Worm (Caenorhabditis elegans) whole organism, early embryonic: Measurements from ENCODE around the gene Y52E8A.2.

Source experiments
- B0310.2 ChIP-seq: sonication (generic microtip); optimal IDR thresholded peaks from 2 replicates; lab custom pipeline; 2016; ENCODE audit warnings: mild to moderate bottlenecking, missing genetic modification characterization, missing compliant biosample characterization
- F13C5.2 ChIP-seq: sonication (generic microtip); optimal IDR thresholded peaks from 2 replicates; lab custom pipeline; 2017; ENCODE audit warnings: mild to moderate bottlenecking, missing genetic modification characterization, inconsistent platforms, missing compliant biosample characterization
- aly-1 ChIP-seq: sonication (generic microtip); optimal IDR thresholded peaks from 2 replicates; lab custom pipeline; 2016; ENCODE audit warnings: missing genetic modification characterization, missing compliant biosample characterization
- ama-1 ChIP-seq: fragments of 150-350 bp; optimal IDR thresholded peaks from 2 replicates; lab custom pipeline; 2014
- ceh-13 ChIP-seq: fragments of 200-800 bp; sonication (Bioruptor generic); optimal IDR thresholded peaks from 2 replicates; lab custom pipeline; 2018; ENCODE audit warnings: mild to moderate bottlenecking, missing genetic modification characterization, missing compliant biosample characterization
- ceh-36 ChIP-seq: sonication (generic microtip); optimal IDR thresholded peaks from 2 replicates; lab custom pipeline; 2016; ENCODE audit warnings: missing genetic modification characterization, inconsistent platforms, missing compliant biosample characterization
- ets-7 ChIP-seq: sonication (generic microtip); optimal IDR thresholded peaks from 2 replicates; lab custom pipeline; 2016; ENCODE audit warnings: missing genotype, missing genetic modification characterization, missing compliant biosample characterization
- flt-1 ChIP-seq: fragments of 200-800 bp; sonication (Bioruptor generic); IDR thresholded peaks from 2 replicates; pipeline ENCODE4 v1.3.6; 2022; ENCODE audit warnings: missing genetic modification characterization, missing compliant biosample characterization
- hmbx-1 ChIP-seq: sonication (generic microtip); optimal IDR thresholded peaks from 2 replicates; lab custom pipeline; 2016; ENCODE audit warnings: mild to moderate bottlenecking, missing genetic modification characterization, missing compliant biosample characterization
- hmg-4 ChIP-seq: fragments of 200-800 bp; sonication (Bioruptor generic); optimal IDR thresholded peaks from 2 replicates; lab custom pipeline; 2018; ENCODE audit warnings: mild to moderate bottlenecking, missing genetic modification characterization, missing compliant biosample characterization
- hnd-1 ChIP-seq: sonication (generic microtip); optimal IDR thresholded peaks from 2 replicates; lab custom pipeline; 2016; ENCODE audit warnings: missing genetic modification characterization, missing compliant biosample characterization
- pes-1 ChIP-seq: fragments of 200-800 bp; sonication (Bioruptor generic); IDR thresholded peaks from 2 replicates; pipeline ENCODE4 v1.3.6; 2022; ENCODE audit warnings: missing genetic modification reagents, missing genetic modification characterization, missing compliant biosample characterization
- scrt-1 ChIP-seq: fragments of 200-800 bp; sonication (Bioruptor generic); IDR thresholded peaks from 2 replicates; pipeline ENCODE4 v1.3.6; 2022; ENCODE audit warnings: missing genetic modification characterization, missing compliant biosample characterization
- sea-1 ChIP-seq: fragments of 200-800 bp; sonication (Bioruptor generic); conservative IDR thresholded peaks from 2 replicates; pipeline ENCODE4 v1.3.6; 2022; ENCODE audit warnings: missing genetic modification characterization, missing compliant biosample characterization
- tbx-11 ChIP-seq: fragments of 200-800 bp; sonication (Bioruptor generic); IDR thresholded peaks from 2 replicates; pipeline ENCODE4 v1.3.6; 2022; ENCODE audit warnings: missing genetic modification characterization, missing compliant biosample characterization
- tbx-37 ChIP-seq: fragments of 200-800 bp; sonication (Bioruptor generic); conservative IDR thresholded peaks from 2 replicates; pipeline ENCODE4 v1.3.6; 2022; ENCODE audit warnings: missing genetic modification reagents, missing genetic modification characterization, missing compliant biosample characterization
- tra-4 ChIP-seq: sonication (generic microtip); optimal IDR thresholded peaks from 2 replicates; lab custom pipeline; 2017; ENCODE audit warnings: missing genetic modification characterization, missing compliant biosample characterization

Gene Y52E8A.2

ce11 chrII:4306921-4307630 is 13.6 kb upstream of the Y52E8A.2 start, which contains the start of gene Y52E8A.3:
Gene Y52E8A.3 (minus strand): TSS chrII:4306971.
- no peak for TF ChIP-seq ceh-36 (tag; lab: Kevin White, UChicago)
- TF ChIP-seq pes-1 (GFP tag; lab: Robert Waterston, UW), result no peak
- TF ChIP-seq scrt-1 (GFP tag; lab: Robert Waterston, UW), result no peak
- TF ChIP-seq ceh-13 (GFP tag; lab: Kevin White, UChicago), result no peak
- TF ChIP-seq aly-1 (tag; lab: Kevin White, UChicago), result no peak
- no peak for TF ChIP-seq ets-7 (tag; lab: Kevin White, UChicago)
- TF ChIP-seq hmg-4 (GFP tag; lab: Kevin White, UChicago), result no peak
- no peak for TF ChIP-seq sea-1 (GFP tag; lab: Robert Waterston, UW)

ce11 chrII:4312115-4312514 is 8.5 kb upstream of the Y52E8A.2 start, which contains the start of gene plep-1:
Gene plep-1 (minus strand): TSS chrII:4312215.
- TF ChIP-seq ceh-36 (tag; lab: Kevin White, UChicago), result peak; percentile 39
- no peak for TF ChIP-seq scrt-1 (GFP tag; lab: Robert Waterston, UW)
- TF ChIP-seq ceh-13 (GFP tag; lab: Kevin White, UChicago), result no peak

ce11 chrII:4316011-4316410 is 4.6 kb upstream of the Y52E8A.2 start, which contains the start of gene srw-40:
Gene srw-40 (minus strand): TSS chrII:4316111.
- TF ChIP-seq aly-1 (tag; lab: Kevin White, UChicago), result no peak
- no peak for TF ChIP-seq ets-7 (tag; lab: Kevin White, UChicago)
- TF ChIP-seq pes-1 (GFP tag; lab: Robert Waterston, UW), result no peak
- no peak for TF ChIP-seq B0310.2 (tag; lab: Kevin White, UChicago)
- no peak for TF ChIP-seq ceh-13 (GFP tag; lab: Kevin White, UChicago)
- TF ChIP-seq scrt-1 (GFP tag; lab: Robert Waterston, UW), result no peak
- no peak for TF ChIP-seq tbx-37 (GFP tag; lab: Robert Waterston, UW)
- TF ChIP-seq tbx-11, result no peak
- no peak for TF ChIP-seq hmg-4 (GFP tag; lab: Kevin White, UChicago)
- TF ChIP-seq hnd-1 (tag; lab: Kevin White, UChicago), result no peak
- no peak for TF ChIP-seq F13C5.2
- no peak for TF ChIP-seq tra-4 (tag; lab: Kevin White, UChicago)
- no peak for TF ChIP-seq ama-1
- TF ChIP-seq ceh-36 (tag; lab: Kevin White, UChicago), result no peak
- no peak for TF ChIP-seq hmbx-1 (tag; lab: Kevin White, UChicago)
- TF ChIP-seq flt-1 (GFP tag; lab: Robert Waterston, UW), result no peak
- no peak for TF ChIP-seq sea-1 (GFP tag; lab: Robert Waterston, UW)

DNA sequence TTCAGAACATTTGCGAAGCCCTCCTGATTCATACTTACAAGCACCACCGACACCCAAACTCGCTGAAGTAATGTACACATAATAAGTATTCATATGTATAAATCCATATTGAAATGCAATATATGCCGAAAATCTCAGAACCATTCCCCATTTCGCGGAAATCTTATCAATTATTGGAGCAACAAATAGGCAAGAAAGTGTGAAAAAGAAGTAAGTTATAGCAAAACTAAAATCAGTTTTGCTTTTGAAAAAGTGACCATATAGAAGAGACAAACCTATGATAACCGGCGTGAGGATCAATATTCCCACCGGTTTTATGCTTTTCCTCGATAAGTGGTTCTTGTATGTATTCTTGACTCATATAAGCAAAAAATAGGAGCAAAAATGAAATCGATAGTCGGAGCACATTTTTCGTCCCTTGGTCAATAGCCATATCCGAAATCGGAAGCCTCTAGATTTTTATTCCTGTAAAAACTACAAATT is 1.1 kb upstream of the Y52E8A.2 start, which contains the start of gene Y52E8A.6:
Y52E8A.6 (minus strand) TSS at position 433 of the 483 bp plus-strand sequence.
- TF ChIP-seq B0310.2 (tag; lab: Kevin White, UChicago), result no peak
- no peak for TF ChIP-seq F13C5.2
- TF ChIP-seq hnd-1 (tag; lab: Kevin White, UChicago), result no peak
- no peak for TF ChIP-seq tbx-37 (GFP tag; lab: Robert Waterston, UW)
- TF ChIP-seq hmbx-1 (tag; lab: Kevin White, UChicago), result no peak
- TF ChIP-seq hmg-4 (GFP tag; lab: Kevin White, UChicago), result no peak
- no peak for TF ChIP-seq flt-1 (GFP tag; lab: Robert Waterston, UW)
- TF ChIP-seq ceh-36 (tag; lab: Kevin White, UChicago), result no peak
- no peak for TF ChIP-seq ceh-13 (GFP tag; lab: Kevin White, UChicago)
- TF ChIP-seq ama-1, result no peak
- no peak for TF ChIP-seq sea-1 (GFP tag; lab: Robert Waterston, UW)
- no peak for TF ChIP-seq tra-4 (tag; lab: Kevin White, UChicago)
- TF ChIP-seq scrt-1 (GFP tag; lab: Robert Waterston, UW), result no peak
- no peak for TF ChIP-seq aly-1 (tag; lab: Kevin White, UChicago)
- TF ChIP-seq pes-1 (GFP tag; lab: Robert Waterston, UW), result no peak
- no peak for TF ChIP-seq tbx-11

- no peak for TF ChIP-seq F13C5.2
- no peak for TF ChIP-seq flt-1 (GFP tag; lab: Robert Waterston, UW)
- no peak for TF ChIP-seq aly-1 (tag; lab: Kevin White, UChicago)
- TF ChIP-seq tbx-37 (GFP tag; lab: Robert Waterston, UW), result no peak
- TF ChIP-seq hmbx-1 (tag; lab: Kevin White, UChicago), result no peak
- no peak for TF ChIP-seq tbx-11
- TF ChIP-seq pes-1 (GFP tag; lab: Robert Waterston, UW), result no peak
- no peak for TF ChIP-seq scrt-1 (GFP tag; lab: Robert Waterston, UW)
- TF ChIP-seq ama-1, result no peak
- TF ChIP-seq B0310.2 (tag; lab: Kevin White, UChicago), result no peak
- no peak for TF ChIP-seq ceh-36 (tag; lab: Kevin White, UChicago)
- no peak for TF ChIP-seq tra-4 (tag; lab: Kevin White, UChicago)
- TF ChIP-seq ets-7 (tag; lab: Kevin White, UChicago), result no peak
- no peak for TF ChIP-seq sea-1 (GFP tag; lab: Robert Waterston, UW)
- TF ChIP-seq hnd-1 (tag; lab: Kevin White, UChicago), result no peak
Measured at ce11 chrII:4321766-4322165, 1.1 kb downstream of the Y52E8A.2 start, which contains the start of gene Y52E8A.1. Gene Y52E8A.1 (plus strand): TSS chrII:4322066.

- TF ChIP-seq hmbx-1 (tag; lab: Kevin White, UChicago), result no peak
- TF ChIP-seq tbx-37 (GFP tag; lab: Robert Waterston, UW), result no peak
- no peak for TF ChIP-seq scrt-1 (GFP tag; lab: Robert Waterston, UW)
- no peak for TF ChIP-seq aly-1 (tag; lab: Kevin White, UChicago)
- no peak for TF ChIP-seq ceh-36 (tag; lab: Kevin White, UChicago)
- no peak for TF ChIP-seq hnd-1 (tag; lab: Kevin White, UChicago)
- no peak for TF ChIP-seq F13C5.2
Measured at ce11 chrII:4322871-4323270, 2.2 kb downstream of the Y52E8A.2 start, which contains the start of gene H20J04.6. Gene H20J04.6 (plus strand): TSS chrII:4323256.
